Worm (Caenorhabditis elegans): Measurements from ENCODE around the gene T01C1.4.
A peak's percentile ranks its signal among the peaks of the same experiment; 100 is the strongest.

DNA sequence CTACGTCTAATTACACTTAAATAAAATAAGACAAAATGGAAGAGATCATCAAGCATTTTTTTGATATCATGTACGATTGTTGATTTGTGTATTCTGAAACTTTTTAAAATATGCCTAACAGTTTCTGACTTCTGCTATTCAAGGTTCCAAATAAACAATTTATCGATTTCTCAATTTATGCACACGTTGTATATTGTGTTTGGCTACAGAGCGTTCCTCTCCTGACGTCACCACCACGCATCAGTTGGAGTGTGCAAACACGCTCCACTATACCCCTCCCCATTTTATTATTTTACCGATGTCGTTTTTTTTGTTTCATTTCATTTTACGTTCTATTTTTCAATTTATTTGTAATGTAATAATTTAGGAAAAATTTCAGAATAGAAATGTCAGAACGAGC, 22.0 kb downstream of the T01C1.4 start, which contains the start of gene plpp-1.3:
- peak; percentile 21 for TF ChIP-seq mep-1 (tag; optimal IDR thresholded peaks at IDR 0.05)
- no peak for TF ChIP-seq ama-1 (optimal IDR thresholded peaks at IDR 0.05)
- no peak for TF ChIP-seq snpc-4 (tag; optimal IDR thresholded peaks at IDR 0.05)
- TF ChIP-seq zag-1 (tag; optimal IDR thresholded peaks at IDR 0.05), result no peak
- peak in 1 of 6 experiments; percentile 1 for TF ChIP-seq elt-3 (tag; optimal IDR thresholded peaks at IDR 0.05)
- TF ChIP-seq egl-27 (tag; optimal IDR thresholded peaks at IDR 0.05), result no peak
- TF ChIP-seq fkh-10 (GFP tag; optimal IDR thresholded peaks at IDR 0.05), result no peak
- TF ChIP-seq elt-2 (tag; optimal IDR thresholded peaks at IDR 0.05), result no peak
- TF ChIP-seq aly-2 (tag; optimal IDR thresholded peaks at IDR 0.05), result no peak
- no peak for TF ChIP-seq fkh-4 (tag; optimal IDR thresholded peaks at IDR 0.05; ENCODE audit: borderline replicate concordance)
- no peak for TF ChIP-seq F16B12.6 (tag; optimal IDR thresholded peaks at IDR 0.05)
- TF ChIP-seq sptf-1 (tag; optimal IDR thresholded peaks at IDR 0.05), result no peak
- no peak for TF ChIP-seq hpl-2 (GFP tag; optimal IDR thresholded peaks at IDR 0.05)
- TF ChIP-seq lin-35 (GFP tag; optimal IDR thresholded peaks at IDR 0.05), result peak in 1 of 2 experiments; percentile 52
